Worm (Caenorhabditis elegans) whole organism, L3 larva: ENCODE measurements around the gene abhd-3.1.

Source experiments
- elt-1 ChIP-seq: fragments of 150-350 bp; optimal IDR thresholded peaks from 2 replicates; lab custom pipeline; 2014; ENCODE audit warnings: missing biosample characterization, missing genetic modification characterization
- fkh-10 ChIP-seq: sonication (generic microtip); optimal IDR thresholded peaks from 2 replicates; lab custom pipeline; 2017; ENCODE audit warnings: missing biosample characterization, missing genetic modification reagents, missing genetic modification characterization
- nhr-11 ChIP-seq: fragments of 150-350 bp; optimal IDR thresholded peaks from 2 replicates; lab custom pipeline; 2014; ENCODE audit warnings: missing biosample characterization, missing genetic modification characterization
- snpc-4 ChIP-seq: fragments of 150-350 bp; optimal IDR thresholded peaks from 2 replicates; lab custom pipeline; 2014; ENCODE audit warnings: missing biosample characterization, missing genetic modification characterization

DNA sequence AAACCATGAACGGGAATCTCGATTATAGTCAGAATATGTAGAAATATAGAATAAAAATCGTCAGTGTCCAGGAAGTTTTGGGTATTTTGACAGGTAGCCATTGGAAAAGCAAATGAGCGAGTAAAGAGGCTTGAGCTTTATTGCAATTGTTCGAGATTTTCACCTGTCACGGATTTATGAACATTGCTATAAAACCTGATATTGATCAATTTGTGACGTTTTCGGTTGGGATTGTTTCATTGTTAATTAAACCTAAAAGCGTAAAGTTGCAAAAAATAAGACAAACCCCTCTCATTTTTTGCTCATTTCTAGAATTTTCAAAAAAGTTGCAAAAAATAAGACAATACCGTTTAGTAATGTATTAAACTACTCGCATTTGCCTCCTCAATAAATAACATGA, 22.9 kb downstream of the abhd-3.1 start, which contains the start of gene srh-183:
- TF ChIP-seq nhr-11 (tag; lab: Kevin White, UChicago) (no peak), fkh-10 (GFP tag; lab: Kevin White, UChicago) (no peak), snpc-4 (tag; lab: Kevin White, UChicago) (no peak), elt-1 (tag; lab: Kevin White, UChicago) (no peak)
